Fruit fly (Drosophila melanogaster): ENCODE measurements around the gene RhoGAP92B.

DNA sequence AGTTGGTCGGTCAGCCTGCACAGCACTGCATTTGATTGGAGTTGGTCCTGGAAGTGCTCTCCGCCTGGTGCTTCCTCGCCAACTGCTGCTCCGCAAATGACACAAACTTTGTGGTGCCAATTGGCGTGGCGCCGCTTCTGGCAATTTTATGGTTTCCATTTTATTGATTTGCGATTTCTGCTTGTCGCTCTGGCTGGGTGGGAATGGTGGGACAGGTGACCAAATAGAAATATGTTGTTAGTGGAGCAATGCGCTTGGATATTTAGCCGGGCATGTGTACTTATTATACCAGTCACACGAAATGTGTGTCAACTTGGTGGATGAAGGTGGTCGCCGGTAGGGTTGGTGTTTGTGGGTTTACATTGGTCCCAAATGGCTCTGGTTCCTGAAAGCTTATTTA is 10.3 kb downstream of the RhoGAP92B start, which contains the start of the genes Xport-A and Xport-B:
- TF ChIP-seq net (GFP tag; optimal IDR thresholded peaks at IDR 0.05) (no peak), CG4318 (GFP tag; optimal IDR thresholded peaks at IDR 0.05) (no peak), CG6854 (GFP tag; optimal IDR thresholded peaks at IDR 0.05) (no peak), CG11902 (GFP tag; optimal IDR thresholded peaks at IDR 0.05) (no peak), Sox102F (GFP tag; optimal IDR thresholded peaks at IDR 0.05) (no peak), CG16779 (tag; optimal IDR thresholded peaks at IDR 0.05) (no peak), vri (GFP tag; optimal IDR thresholded peaks at IDR 0.05) (no peak), dsx (GFP tag; optimal IDR thresholded peaks at IDR 0.05; ENCODE audit: poor library complexity, severe bottlenecking) (no peak), Sox14 (GFP tag; optimal IDR thresholded peaks at IDR 0.05) (no peak)
